Worm (Caenorhabditis elegans) whole organism, L1 larva: ENCODE results near the gene Y69H2.7.
A peak's percentile ranks its signal among the peaks of the same experiment; 100 is the strongest.

Source experiments
- aha-1 ChIP-seq: fragments of 150-350 bp; optimal IDR thresholded peaks from 2 replicates; lab custom pipeline; 2014; ENCODE audit warnings: missing biosample characterization, missing genetic modification characterization
- aly-2 ChIP-seq: fragments of 150-350 bp; optimal IDR thresholded peaks from 2 replicates; lab custom pipeline; 2014; ENCODE audit warnings: missing biosample characterization, missing genetic modification characterization
- blmp-1 ChIP-seq: fragments of 150-350 bp; optimal IDR thresholded peaks from 2 replicates; lab custom pipeline; 2014; ENCODE audit warnings: missing biosample characterization, missing genetic modification characterization
- ceh-8 ChIP-seq: fragments of 200-800 bp; sonication (Bioruptor generic); optimal IDR thresholded peaks from 2 replicates; lab custom pipeline; 2018; ENCODE audit warnings: mild to moderate bottlenecking, missing genetic modification characterization, moderate library complexity, missing compliant biosample characterization
- ces-1 ChIP-seq: fragments of 150-350 bp; optimal IDR thresholded peaks from 2 replicates; lab custom pipeline; 2014; ENCODE audit warnings: missing biosample characterization, missing genetic modification reagents, missing genetic modification characterization
- dsc-1 ChIP-seq: sonication (generic microtip); optimal IDR thresholded peaks from 2 replicates; lab custom pipeline; 2016; ENCODE audit warnings: mild to moderate bottlenecking, missing genetic modification characterization, missing compliant biosample characterization
- efl-1 ChIP-seq, 4 experiments: fragments of 150-350 bp; optimal IDR thresholded peaks in 3 of 4; peaks in 1 of 4; 1 replicate in 1 of 4; 2 replicates in 3 of 4; lab custom pipeline; 2014; ENCODE audit warnings: missing biosample characterization in 2 of 4, missing genetic modification characterization in 2 of 4, missing genetic modification reagents in 2 of 4
- egl-13 ChIP-seq: sonication (generic microtip); optimal IDR thresholded peaks from 2 replicates; lab custom pipeline; 2016; ENCODE audit warnings: missing genotype, missing genetic modification reagents, missing genetic modification characterization, missing compliant biosample characterization
- ets-5 ChIP-seq: fragments of 200-800 bp; sonication (Bioruptor generic); IDR thresholded peaks from 2 replicates; pipeline ENCODE4 v1.3.6; 2022; ENCODE audit warnings: missing genetic modification characterization, missing compliant biosample characterization
- fkh-4 ChIP-seq: sonication (generic microtip); optimal IDR thresholded peaks from 2 replicates; lab custom pipeline; 2016; ENCODE audit warnings: missing compliant biosample characterization, missing genetic modification characterization, borderline replicate concordance
- fos-1 ChIP-seq: fragments of 150-350 bp; optimal IDR thresholded peaks from 2 replicates; lab custom pipeline; 2014; ENCODE audit warnings: missing biosample characterization, missing genetic modification characterization
- grh-1 ChIP-seq: fragments of 200-800 bp; sonication (Bioruptor generic); IDR thresholded peaks from 2 replicates; pipeline ENCODE4 v1.3.6; 2022; ENCODE audit warnings: missing genetic modification reagents, missing genetic modification characterization, missing compliant biosample characterization
- hlh-4 ChIP-seq: sonication (generic microtip); optimal IDR thresholded peaks from 2 replicates; lab custom pipeline; 2016; ENCODE audit warnings: mild to moderate bottlenecking, missing genetic modification characterization, missing compliant biosample characterization
- hpl-2 ChIP-seq: fragments of 150-350 bp; optimal IDR thresholded peaks from 2 replicates; lab custom pipeline; 2014; ENCODE audit warnings: missing biosample characterization, missing genetic modification reagents, missing genetic modification characterization
- irx-1 ChIP-seq: sonication (generic microtip); optimal IDR thresholded peaks from 2 replicates; lab custom pipeline; 2016; ENCODE audit warnings: missing genetic modification characterization, missing compliant biosample characterization
- isw-1 ChIP-seq: fragments of 200-800 bp; sonication (Bioruptor generic); IDR thresholded peaks from 2 replicates; pipeline ENCODE4 v1.3.6; 2022; ENCODE audit warnings: missing genetic modification characterization, missing compliant biosample characterization
- lin-15B ChIP-seq: fragments of 150-350 bp; sonication (generic microtip); optimal IDR thresholded peaks from 3 replicates; lab custom pipeline; 2014; ENCODE audit warnings: missing biosample characterization, missing genetic modification characterization
- lin-39 ChIP-seq: fragments of 150-350 bp; optimal IDR thresholded peaks from 2 replicates; lab custom pipeline; 2014; ENCODE audit warnings: missing biosample characterization, missing genetic modification reagents, missing genetic modification characterization
- mdl-1 ChIP-seq, 2 experiments: fragments of 150-350 bp; optimal IDR thresholded peaks; 2 replicates each; lab custom pipeline; 2014 to 2017; ENCODE audit warnings: missing biosample characterization in 2 of 2, missing genetic modification characterization in 2 of 2, inconsistent platforms in 1 of 2
- nhr-12 ChIP-seq: sonication (generic microtip); optimal IDR thresholded peaks from 2 replicates; lab custom pipeline; 2017; ENCODE audit warnings: missing biosample characterization, missing genetic modification characterization
- nhr-19 ChIP-seq: fragments of 200-800 bp; sonication (Bioruptor generic); conservative IDR thresholded peaks from 2 replicates; pipeline ENCODE4 v1.3.6; 2022; ENCODE audit warnings: missing genetic modification characterization, missing compliant biosample characterization
- nhr-20 ChIP-seq: sonication (generic microtip); optimal IDR thresholded peaks from 2 replicates; lab custom pipeline; 2016; ENCODE audit warnings: mild to moderate bottlenecking, missing genetic modification characterization, missing compliant biosample characterization
- nhr-237 ChIP-seq: fragments of 150-350 bp; optimal IDR thresholded peaks from 2 replicates; lab custom pipeline; 2014; ENCODE audit warnings: missing biosample characterization, missing genetic modification characterization
- nhr-71 ChIP-seq: sonication (generic microtip); optimal IDR thresholded peaks from 2 replicates; lab custom pipeline; 2016; ENCODE audit warnings: mild to moderate bottlenecking, missing genetic modification characterization, moderate library complexity, missing compliant biosample characterization
- nhr-77 ChIP-seq: fragments of 150-350 bp; optimal IDR thresholded peaks from 2 replicates; lab custom pipeline; 2014; ENCODE audit warnings: missing biosample characterization, missing genetic modification characterization
- nhr-85 ChIP-seq: sonication (generic microtip); peaks from one replicate; lab custom pipeline; 2016; ENCODE audit warnings: missing genetic modification characterization, inconsistent platforms, missing compliant biosample characterization
- pag-3 ChIP-seq: sonication (generic microtip); optimal IDR thresholded peaks from 2 replicates; lab custom pipeline; 2017; ENCODE audit warnings: missing genetic modification characterization, mild to moderate bottlenecking, missing compliant biosample characterization, antibody characterized with exemption, borderline replicate concordance; ENCODE audit not compliant: insufficient read depth
- pax-3 ChIP-seq: fragments of 200-800 bp; sonication (Bioruptor generic); optimal IDR thresholded peaks from 2 replicates; lab custom pipeline; 2018; ENCODE audit warnings: mild to moderate bottlenecking, missing genetic modification characterization, moderate library complexity, missing compliant biosample characterization
- rnt-1 ChIP-seq: sonication (generic microtip); optimal IDR thresholded peaks from 2 replicates; lab custom pipeline; 2016; ENCODE audit warnings: mild to moderate bottlenecking, missing genetic modification characterization, moderate library complexity, missing compliant biosample characterization
- skn-1 ChIP-seq: fragments of 150-350 bp; optimal IDR thresholded peaks from 2 replicates; lab custom pipeline; 2014; ENCODE audit warnings: missing biosample characterization, missing genetic modification characterization
- snpc-4 ChIP-seq: fragments of 150-350 bp; optimal IDR thresholded peaks from 2 replicates; lab custom pipeline; 2014; ENCODE audit warnings: missing biosample characterization, missing genetic modification characterization
- sptf-1 ChIP-seq: fragments of 150-350 bp; optimal IDR thresholded peaks from 2 replicates; lab custom pipeline; 2014; ENCODE audit warnings: missing biosample characterization, missing genetic modification characterization
- sup-37 ChIP-seq: fragments of 200-800 bp; sonication (Bioruptor generic); optimal IDR thresholded peaks from 2 replicates; lab custom pipeline; 2018; ENCODE audit warnings: mild to moderate bottlenecking, missing genetic modification characterization, missing compliant biosample characterization
- tlp-1 ChIP-seq: fragments of 150-350 bp; optimal IDR thresholded peaks from 2 replicates; lab custom pipeline; 2014; ENCODE audit warnings: missing biosample characterization, missing genetic modification characterization
- unc-98 ChIP-seq: fragments of 200-800 bp; sonication (Bioruptor generic); IDR thresholded peaks from 2 replicates; pipeline ENCODE4 v1.3.6; 2022; ENCODE audit warnings: missing genetic modification characterization, missing compliant biosample characterization
- vab-15 ChIP-seq: sonication (generic microtip); optimal IDR thresholded peaks from 2 replicates; lab custom pipeline; 2017; ENCODE audit warnings: missing genotype, mild to moderate bottlenecking, missing genetic modification characterization, missing compliant biosample characterization

Y69H2.7 gene

DNA sequence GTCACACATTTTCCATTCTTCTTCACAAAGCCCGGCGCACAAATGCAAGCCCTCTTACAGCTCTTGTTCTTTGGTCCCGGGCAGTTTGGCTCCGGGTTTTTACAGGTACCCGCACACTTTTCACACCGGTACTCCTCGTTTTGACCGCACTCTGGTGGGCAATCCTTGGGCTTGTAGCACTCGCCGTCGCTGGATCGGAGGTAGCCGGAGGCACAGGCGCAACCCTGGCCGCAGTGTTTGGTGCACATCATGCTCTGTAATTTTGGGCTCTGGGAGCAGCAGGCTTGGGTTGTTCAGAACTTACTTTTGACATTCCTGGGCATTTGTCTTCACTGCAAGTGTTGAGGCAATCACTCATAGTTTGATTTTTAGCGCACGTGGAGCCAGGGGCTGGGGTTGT, 32.4 kb upstream of the Y69H2.7 start:
- TF ChIP-seq isw-1 (GFP tag; lab: Robert Waterston, UW) (no peak), blmp-1 (tag; lab: Kevin White, UChicago) (no peak), fkh-4 (tag; lab: Kevin White, UChicago) (no peak), nhr-19 (GFP tag; lab: Robert Waterston, UW) (no peak), sptf-1 (tag; lab: Kevin White, UChicago) (no peak), skn-1 (tag; lab: Kevin White, UChicago) (no peak), ets-5 (GFP tag; lab: Robert Waterston, UW) (no peak), tlp-1 (tag; lab: Kevin White, UChicago) (no peak), irx-1 (tag; lab: Kevin White, UChicago) (no peak), nhr-12 (tag; lab: Kevin White, UChicago) (no peak), dsc-1 (tag; lab: Kevin White, UChicago) (no peak), ces-1 (GFP tag; lab: Kevin White, UChicago) (no peak), pag-3 (no peak)

DNA sequence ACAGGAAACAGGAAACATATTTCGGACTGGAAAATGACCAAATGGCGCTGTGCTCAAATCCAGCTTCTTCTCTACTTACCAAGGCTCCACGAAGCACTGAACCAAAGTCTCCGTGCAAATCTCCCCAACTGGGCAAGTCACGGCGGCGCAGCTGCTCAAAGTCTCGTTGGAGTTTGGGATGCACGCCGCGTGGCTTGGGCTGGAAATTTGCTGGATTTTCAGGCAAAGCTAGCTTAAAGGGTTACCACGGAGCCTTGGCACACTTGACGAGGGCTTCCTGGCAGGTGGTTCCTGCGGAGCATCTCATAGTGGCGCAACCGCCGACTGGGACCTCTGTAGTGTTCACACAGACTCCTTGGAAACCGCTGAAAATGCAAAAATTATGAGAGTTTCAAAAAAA, 30.9 kb upstream of the Y69H2.7 start:
- TF ChIP-seq nhr-237 (tag; lab: Kevin White, UChicago): no peak
- TF ChIP-seq nhr-20 (tag; lab: Kevin White, UChicago): no peak
- TF ChIP-seq aha-1 (tag; lab: Kevin White, UChicago): no peak
- no peak for TF ChIP-seq aly-2 (tag; lab: Kevin White, UChicago)
- TF ChIP-seq skn-1 (tag; lab: Kevin White, UChicago): no peak
- TF ChIP-seq lin-15B (tag; lab: Kevin White, UChicago): no peak
- no peak for TF ChIP-seq rnt-1 (tag; lab: Kevin White, UChicago)
- TF ChIP-seq egl-13 (tag; lab: Kevin White, UChicago): no peak

DNA sequence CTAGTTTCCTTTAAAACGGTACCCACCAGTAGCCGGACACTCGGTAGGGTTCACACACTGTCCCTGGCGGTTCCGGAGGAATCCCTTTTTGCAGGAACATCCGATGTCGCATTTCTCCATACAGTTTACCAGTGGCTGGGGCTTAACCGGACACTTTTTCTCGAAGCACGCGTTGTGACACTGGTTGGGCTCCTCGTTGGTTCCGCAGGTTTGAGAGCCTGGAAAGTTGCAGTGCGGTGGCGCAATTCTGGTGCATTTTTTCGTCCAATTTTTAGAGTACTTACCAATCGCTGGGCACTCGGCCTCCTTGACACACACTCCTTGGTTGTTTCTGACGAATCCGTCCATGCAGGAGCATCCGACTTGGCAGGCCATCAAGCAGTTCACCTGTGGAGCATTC, 27.5 kb upstream of the Y69H2.7 start:
- TF ChIP-seq nhr-77 (tag; lab: Kevin White, UChicago) (no peak), blmp-1 (tag; lab: Kevin White, UChicago) (no peak), vab-15 (tag; lab: Kevin White, UChicago) (no peak), lin-39 (tag; lab: Kevin White, UChicago) (no peak), aly-2 (tag; lab: Kevin White, UChicago) (no peak), pax-3 (no peak), fos-1 (tag; lab: Kevin White, UChicago) (no peak), ces-1 (GFP tag; lab: Kevin White, UChicago) (no peak), sup-37 (GFP tag; lab: Kevin White, UChicago) (no peak), snpc-4 (tag; lab: Kevin White, UChicago) (no peak), mdl-1 (tag; optimal IDR thresholded peaks at IDR 0.05; lab: Kevin White, UChicago) (no peak), ceh-8 (no peak), pag-3 (no peak)

DNA sequence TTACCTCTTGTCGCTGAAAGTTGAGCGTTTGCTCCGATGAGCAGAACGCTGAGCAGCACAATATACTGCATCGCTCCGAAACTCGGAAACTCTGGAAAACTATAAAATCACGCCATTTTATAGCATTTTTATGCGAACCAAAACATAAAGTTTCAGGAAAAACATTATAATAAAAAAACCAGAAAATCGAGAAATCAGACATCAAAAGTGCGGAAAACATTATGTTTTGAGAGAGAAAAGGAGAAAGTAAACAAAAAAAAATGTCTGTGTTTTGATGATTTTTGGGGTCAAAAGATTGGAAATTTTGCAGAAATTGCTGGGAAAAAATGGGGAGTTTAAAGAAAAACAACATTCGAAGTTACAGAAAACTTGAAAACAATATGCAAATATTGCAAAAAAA, 25.8 kb upstream of the Y69H2.7 start, which contains the start of gene Y69H2.3:
Y69H2.3 (minus strand) TSS at position 101 of the 400 bp plus-strand sequence.
- TF ChIP-seq hpl-2 (GFP tag; lab: Kevin White, UChicago) (no peak), grh-1 (GFP tag; lab: Robert Waterston, UW) (no peak), unc-98 (GFP tag; lab: Robert Waterston, UW) (no peak)

DNA sequence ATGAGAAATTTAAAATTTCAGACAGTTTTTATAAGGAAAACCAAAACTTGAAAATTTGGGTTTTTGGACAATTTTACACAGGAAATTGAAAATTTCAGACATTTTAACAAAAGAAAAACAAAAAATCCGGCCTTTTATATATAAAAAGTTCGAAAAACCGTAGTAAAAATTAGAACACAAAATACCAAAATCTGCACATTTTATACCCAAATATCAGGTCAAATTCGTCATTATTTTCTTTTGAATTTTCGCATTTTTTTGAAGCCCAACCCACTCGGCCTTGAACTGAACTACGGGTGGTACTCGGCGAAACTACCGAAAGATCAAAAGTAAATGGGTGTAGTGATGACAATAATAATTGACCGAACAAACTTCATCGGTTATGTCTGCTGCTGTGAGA, 22.6 kb upstream of the Y69H2.7 start:
- TF ChIP-seq snpc-4 (tag; lab: Kevin White, UChicago) (no peak), isw-1 (GFP tag; lab: Robert Waterston, UW) (no peak), ceh-8 (no peak), irx-1 (tag; lab: Kevin White, UChicago) (no peak), nhr-71 (tag; lab: Kevin White, UChicago) (no peak), rnt-1 (tag; lab: Kevin White, UChicago) (no peak), nhr-85 (tag; lab: Kevin White, UChicago) (peak; percentile 10), efl-1 (optimal IDR thresholded peaks at IDR 0.05; lab: Kevin White, UChicago) (no peak), efl-1 (GFP tag; optimal IDR thresholded peaks at IDR 0.05 in 1 of 2; lab: Kevin White, UChicago) (peak in 1 of 2 experiments; percentile 75), hlh-4 (tag; lab: Kevin White, UChicago) (no peak), egl-13 (tag; lab: Kevin White, UChicago) (no peak)
